Worm (Caenorhabditis elegans) whole organism, L2 larva: ENCODE data around the gene C36E6.8.

Experiments used
- C34F6.9 ChIP-seq: fragments of 150-350 bp; optimal IDR thresholded peaks from 2 replicates; lab custom pipeline; 2014; ENCODE audit warnings: missing biosample characterization, missing genetic modification characterization
- F13H6.1 ChIP-seq: sonication (generic microtip); optimal IDR thresholded peaks from 2 replicates; lab custom pipeline; 2016; ENCODE audit warnings: missing genetic modification characterization, missing compliant biosample characterization
- R02D3.7 ChIP-seq: fragments of 150-350 bp; optimal IDR thresholded peaks from 2 replicates; lab custom pipeline; 2014; ENCODE audit warnings: missing biosample characterization, missing genetic modification characterization
- Y55F3AM.14 ChIP-seq: fragments of 200-800 bp; sonication (Bioruptor generic); optimal IDR thresholded peaks from 2 replicates; lab custom pipeline; 2018; ENCODE audit warnings: mild to moderate bottlenecking, missing genetic modification characterization, missing compliant biosample characterization
- ZK546.5 ChIP-seq: sonication (generic microtip); optimal IDR thresholded peaks from 2 replicates; lab custom pipeline; 2017; ENCODE audit warnings: missing biosample characterization, missing genetic modification characterization
- alr-1 ChIP-seq: fragments of 150-350 bp; optimal IDR thresholded peaks from 2 replicates; lab custom pipeline; 2014; ENCODE audit warnings: missing biosample characterization, missing genetic modification characterization
- aly-2 ChIP-seq: fragments of 150-350 bp; optimal IDR thresholded peaks from 2 replicates; lab custom pipeline; 2014; ENCODE audit warnings: missing biosample characterization, missing genetic modification characterization
- ama-1 ChIP-seq: fragments of 150-350 bp; optimal IDR thresholded peaks from 2 replicates; lab custom pipeline; 2018; ENCODE audit warnings: inconsistent platforms
- blmp-1 ChIP-seq: sonication (generic microtip); optimal IDR thresholded peaks from 2 replicates; lab custom pipeline; 2017; ENCODE audit warnings: missing genetic modification characterization, mild to moderate bottlenecking, missing compliant biosample characterization, antibody characterized with exemption, moderate library complexity; ENCODE audit not compliant: insufficient read depth
- ceh-16 ChIP-seq: fragments of 150-350 bp; optimal IDR thresholded peaks from 2 replicates; lab custom pipeline; 2014; ENCODE audit warnings: missing biosample characterization, missing genetic modification characterization
- ceh-82 ChIP-seq: fragments of 150-350 bp; optimal IDR thresholded peaks from 2 replicates; lab custom pipeline; 2014; ENCODE audit warnings: missing biosample characterization, missing genetic modification characterization
- crh-2 ChIP-seq: sonication (generic microtip); optimal IDR thresholded peaks from 2 replicates; lab custom pipeline; 2017; ENCODE audit warnings: missing biosample characterization, missing genetic modification characterization
- dmd-4 ChIP-seq: sonication (generic microtip); optimal IDR thresholded peaks from 2 replicates; lab custom pipeline; 2017; ENCODE audit warnings: missing biosample characterization, missing genetic modification characterization
- elt-1 ChIP-seq: fragments of 150-350 bp; optimal IDR thresholded peaks from 2 replicates; lab custom pipeline; 2014; ENCODE audit warnings: missing biosample characterization, missing genetic modification characterization
- fos-1 ChIP-seq: fragments of 150-350 bp; optimal IDR thresholded peaks from 2 replicates; lab custom pipeline; 2014; ENCODE audit warnings: missing biosample characterization, missing genetic modification characterization
- gmeb-1 ChIP-seq: fragments of 150-350 bp; optimal IDR thresholded peaks from 2 replicates; lab custom pipeline; 2014; ENCODE audit warnings: missing biosample characterization, missing genetic modification characterization
- lin-13 ChIP-seq: fragments of 150-350 bp; optimal IDR thresholded peaks from 2 replicates; lab custom pipeline; 2014; ENCODE audit warnings: missing biosample characterization, missing genetic modification reagents, missing genetic modification characterization
- lsy-2 ChIP-seq, 2 experiments: fragments of 150-350 bp in 1 of 2; sonication (generic microtip) in 1 of 2; optimal IDR thresholded peaks; 2 replicates each; lab custom pipeline; 2014 to 2017; ENCODE audit warnings: missing biosample characterization in 2 of 2, missing genetic modification characterization in 2 of 2
- mbf-1 ChIP-seq: sonication (generic microtip); optimal IDR thresholded peaks from 2 replicates; lab custom pipeline; 2017; ENCODE audit warnings: missing biosample characterization, missing genetic modification characterization
- nhr-10 ChIP-seq: sonication (generic microtip); optimal IDR thresholded peaks from 2 replicates; lab custom pipeline; 2017; ENCODE audit warnings: missing biosample characterization, missing genetic modification characterization
- nhr-12 ChIP-seq: fragments of 150-350 bp; optimal IDR thresholded peaks from 2 replicates; lab custom pipeline; 2014; ENCODE audit warnings: missing biosample characterization, missing genetic modification characterization
- nhr-129 ChIP-seq: fragments of 150-350 bp; optimal IDR thresholded peaks from 2 replicates; lab custom pipeline; 2014; ENCODE audit warnings: missing biosample characterization, missing genetic modification characterization
- nhr-21 ChIP-seq: fragments of 150-350 bp; optimal IDR thresholded peaks from 2 replicates; lab custom pipeline; 2014; ENCODE audit warnings: missing biosample characterization, missing genetic modification characterization
- nhr-23 ChIP-seq: fragments of 150-350 bp; optimal IDR thresholded peaks from 2 replicates; lab custom pipeline; 2014; ENCODE audit warnings: missing biosample characterization, missing genetic modification reagents, missing genetic modification characterization
- nhr-237 ChIP-seq: fragments of 150-350 bp; optimal IDR thresholded peaks from 2 replicates; lab custom pipeline; 2014; ENCODE audit warnings: missing biosample characterization, missing genetic modification characterization
- nhr-25 ChIP-seq: fragments of 150-350 bp; sonication (generic microtip); optimal IDR thresholded peaks from 3 replicates; lab custom pipeline; 2014; ENCODE audit warnings: missing biosample characterization, missing genetic modification characterization
- nhr-6 ChIP-seq: fragments of 150-350 bp; optimal IDR thresholded peaks from 2 replicates; lab custom pipeline; 2014; ENCODE audit warnings: missing biosample characterization, missing genetic modification characterization
- peb-1 ChIP-seq: fragments of 150-350 bp; optimal IDR thresholded peaks from 2 replicates; lab custom pipeline; 2014; ENCODE audit warnings: missing biosample characterization, missing genetic modification characterization
- sma-3 ChIP-seq: sonication (generic microtip); optimal IDR thresholded peaks from 2 replicates; lab custom pipeline; 2016; ENCODE audit warnings: missing genetic modification reagents, missing genetic modification characterization, missing compliant biosample characterization
- sma-9 ChIP-seq, 2 experiments: fragments of 150-350 bp in 1 of 2; sonication (generic microtip) in 1 of 2; optimal IDR thresholded peaks; 2 replicates each; lab custom pipeline; 2014 to 2016; ENCODE audit warnings: missing genetic modification characterization in 2 of 2, mild to moderate bottlenecking in 1 of 2, missing biosample characterization in 1 of 2, missing compliant biosample characterization in 1 of 2, missing genetic modification reagents in 1 of 2, moderate library complexity in 1 of 2
- snpc-4 ChIP-seq: fragments of 150-350 bp; optimal IDR thresholded peaks from 2 replicates; lab custom pipeline; 2014; ENCODE audit warnings: missing biosample characterization, missing genetic modification characterization
- unc-39 ChIP-seq: fragments of 150-350 bp; optimal IDR thresholded peaks from 2 replicates; lab custom pipeline; 2014; ENCODE audit warnings: missing biosample characterization, missing genetic modification characterization
- unc-55 ChIP-seq: fragments of 150-350 bp; sonication (generic microtip); optimal IDR thresholded peaks from 3 replicates; lab custom pipeline; 2014; ENCODE audit warnings: missing biosample characterization, missing genetic modification reagents, missing genetic modification characterization
- unc-62 ChIP-seq: fragments of 150-350 bp; optimal IDR thresholded peaks from 2 replicates; lab custom pipeline; 2014; ENCODE audit warnings: missing biosample characterization, missing genetic modification reagents, missing genetic modification characterization
- ztf-1 ChIP-seq: fragments of 200-800 bp; sonication (Bioruptor generic); conservative IDR thresholded peaks from 2 replicates; pipeline ENCODE4 v1.3.6; 2022; ENCODE audit warnings: missing genetic modification characterization, missing compliant biosample characterization
- ztf-11 ChIP-seq: sonication (generic microtip); optimal IDR thresholded peaks from 2 replicates; lab custom pipeline; 2017; ENCODE audit warnings: missing biosample characterization, missing genetic modification characterization
- ztf-4 ChIP-seq: fragments of 150-350 bp; optimal IDR thresholded peaks from 2 replicates; lab custom pipeline; 2014; ENCODE audit warnings: missing biosample characterization, missing genetic modification characterization

Gene C36E6.8

DNA sequence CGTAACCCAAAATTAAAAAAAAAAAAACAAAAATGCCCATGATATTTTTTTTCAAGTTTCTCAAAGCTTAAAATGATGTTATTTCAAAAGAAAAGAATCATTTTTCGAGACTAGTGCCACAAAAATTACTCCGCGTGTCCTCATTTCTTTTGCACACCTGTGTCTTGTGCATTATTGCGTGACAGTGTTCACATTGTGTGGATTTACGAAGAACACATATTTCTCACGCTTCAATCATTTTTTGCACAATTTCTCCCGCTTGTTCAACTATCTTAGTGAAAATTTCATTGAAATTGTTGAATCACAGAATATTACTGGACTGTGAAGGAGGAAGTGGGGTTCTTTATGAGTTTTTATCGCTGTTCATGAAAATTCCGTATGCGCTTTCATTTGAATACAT lies 29.6 kb upstream of the C36E6.8 start:
- TF ChIP-seq nhr-10 (tag; lab: Kevin White, UChicago): no peak
- TF ChIP-seq R02D3.7 (tag; lab: Kevin White, UChicago): peak; percentile 63
- no peak for TF ChIP-seq nhr-237 (tag; lab: Kevin White, UChicago)

ce11 chrX:17412642-17413041 lies 25.8 kb upstream of the C36E6.8 start:
- TF ChIP-seq ceh-16 (tag; lab: Kevin White, UChicago): no peak

DNA sequence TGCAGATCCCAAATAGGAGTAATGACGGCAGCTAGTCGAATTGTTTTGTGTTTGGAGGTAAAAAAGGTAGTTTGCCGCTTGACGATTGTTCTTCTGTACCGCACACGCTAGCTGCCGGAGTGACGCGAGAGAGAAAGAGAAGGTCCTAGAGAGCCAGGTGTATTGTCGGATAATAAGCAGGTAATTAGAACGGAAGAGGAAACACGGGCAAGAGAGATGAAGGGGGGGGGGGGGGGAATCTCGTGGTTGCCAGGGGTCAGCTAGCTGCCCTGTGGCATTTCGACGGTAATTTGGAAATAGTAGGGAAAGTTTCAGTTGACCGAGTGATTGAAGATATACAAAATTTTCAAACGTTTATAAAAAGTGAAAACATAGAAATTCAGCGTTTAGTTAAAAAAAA lies 24.6 kb upstream of the C36E6.8 start, which contains the start of gene crb-1:
crb-1 (minus strand) TSS at position 147 of the 400 bp plus-strand sequence.
- TF ChIP-seq nhr-12 (tag; lab: Kevin White, UChicago): no peak
- no peak for TF ChIP-seq C34F6.9 (tag; lab: Kevin White, UChicago)
- TF ChIP-seq unc-55 (GFP tag; lab: Kevin White, UChicago): no peak
- no peak for TF ChIP-seq nhr-6 (tag; lab: Kevin White, UChicago)
- no peak for TF ChIP-seq ZK546.5 (tag; lab: Kevin White, UChicago)

DNA sequence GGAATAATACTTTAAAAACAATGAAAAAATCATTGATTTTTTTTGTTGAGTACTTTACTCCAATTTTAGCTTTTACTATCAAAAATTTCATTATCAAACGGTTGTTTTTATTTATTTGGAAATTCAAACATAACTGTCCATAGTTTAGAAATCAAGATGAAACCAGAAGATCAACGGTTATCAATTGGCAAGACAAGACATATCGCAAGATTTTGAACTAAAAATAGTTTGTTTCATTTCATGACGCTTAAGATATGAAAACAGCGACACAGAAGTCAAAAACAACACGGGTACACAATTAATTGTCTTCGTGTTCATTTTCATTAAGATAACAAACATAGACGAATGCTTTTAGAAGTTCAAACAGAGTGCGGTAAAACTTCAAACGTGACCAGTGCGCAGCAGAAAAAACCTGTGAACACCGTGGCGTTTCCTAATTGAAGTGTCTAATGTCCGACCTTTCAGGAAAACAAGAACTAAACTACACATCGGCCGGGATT lies 20.9 kb upstream of the C36E6.8 start:
- peak; percentile 64 for TF ChIP-seq sma-9 (GFP tag; optimal IDR thresholded peaks at IDR 0.05; lab: Kevin White, UChicago)
- TF ChIP-seq sma-9 (tag; optimal IDR thresholded peaks at IDR 0.05; lab: Kevin White, UChicago): no peak
- TF ChIP-seq sma-3 (GFP tag; lab: Kevin White, UChicago): no peak
- TF ChIP-seq nhr-21 (tag; lab: Kevin White, UChicago): peak; percentile 56

DNA sequence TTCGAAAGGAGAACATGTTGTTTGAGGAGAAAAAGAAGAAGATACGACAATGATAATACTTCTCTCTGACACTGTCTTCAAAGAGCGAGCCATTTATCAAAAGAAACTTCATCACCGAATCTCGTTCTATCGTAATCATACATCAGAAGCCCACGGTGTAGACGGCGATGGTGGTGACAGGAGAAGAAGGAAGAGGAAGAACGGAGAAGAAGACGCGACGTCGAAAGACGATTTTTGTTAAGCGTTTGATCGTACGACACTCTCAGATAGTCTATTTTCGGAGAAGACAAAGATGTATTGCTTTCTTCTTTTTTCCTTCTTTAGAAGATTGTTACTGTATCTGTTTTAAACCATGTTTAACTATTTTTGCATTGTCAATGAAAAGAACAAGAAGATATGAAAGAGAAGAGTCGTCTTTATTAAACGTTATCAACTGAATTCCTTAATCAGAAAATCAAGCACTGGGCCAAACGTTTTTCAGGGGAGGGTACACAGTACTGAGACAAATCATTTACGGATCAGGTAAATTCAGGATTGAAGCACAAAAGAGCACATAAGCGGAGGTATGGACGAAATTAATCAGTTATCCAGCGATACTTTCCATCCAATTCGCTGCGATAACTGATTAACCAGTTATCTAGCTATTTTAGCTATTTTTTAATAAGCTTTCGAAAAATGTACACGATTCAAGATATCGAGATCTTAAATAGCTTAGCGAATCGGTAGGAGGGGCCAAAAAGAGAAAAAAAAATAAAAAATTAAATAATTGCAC lies 18.5 kb upstream of the C36E6.8 start:
- TF ChIP-seq snpc-4 (tag; lab: Kevin White, UChicago) (peak; percentile 9), nhr-21 (tag; lab: Kevin White, UChicago) (peak; percentile 95), Y55F3AM.14 (GFP tag; lab: Kevin White, UChicago) (peak; percentile 68), mbf-1 (tag; lab: Kevin White, UChicago) (no peak), F13H6.1 (tag; lab: Kevin White, UChicago) (no peak), elt-1 (tag; lab: Kevin White, UChicago) (no peak), unc-62 (no peak), nhr-129 (tag; lab: Kevin White, UChicago) (peak; percentile 39), ama-1 (lab: Kevin White, UChicago) (peak; percentile 97), lin-13 (GFP tag; lab: Kevin White, UChicago) (no peak), nhr-10 (tag; lab: Kevin White, UChicago) (no peak), fos-1 (no peak), R02D3.7 (tag; lab: Kevin White, UChicago) (no peak), ztf-1 (GFP tag; lab: Robert Waterston, UW) (no peak), ztf-11 (tag; lab: Kevin White, UChicago) (no peak), aly-2 (tag; lab: Kevin White, UChicago) (no peak), ceh-82 (tag; lab: Kevin White, UChicago) (peak; percentile 25), alr-1 (tag; lab: Kevin White, UChicago) (no peak), nhr-6 (tag; lab: Kevin White, UChicago) (peak; percentile 13), gmeb-1 (tag; lab: Kevin White, UChicago) (peak; percentile 37), C34F6.9 (tag; lab: Kevin White, UChicago) (no peak), sma-3 (GFP tag; lab: Kevin White, UChicago) (peak; percentile 84), nhr-23 (tag; lab: Kevin White, UChicago) (no peak), lsy-2 (tag; optimal IDR thresholded peaks at IDR 0.05; lab: Kevin White, UChicago) (peak in 1 of 2 experiments; percentile 22), peb-1 (tag; lab: Kevin White, UChicago) (no peak), sma-9 (GFP tag; optimal IDR thresholded peaks at IDR 0.05; lab: Kevin White, UChicago) (peak; percentile 69), sma-9 (tag; optimal IDR thresholded peaks at IDR 0.05; lab: Kevin White, UChicago) (no peak), ZK546.5 (tag; lab: Kevin White, UChicago) (no peak), nhr-25 (tag; lab: Kevin White, UChicago) (peak; percentile 64), blmp-1 (tag; lab: Kevin White, UChicago) (peak; percentile 44), ztf-4 (tag; lab: Kevin White, UChicago) (peak; percentile 98), dmd-4 (tag; lab: Kevin White, UChicago) (no peak), unc-39 (tag; lab: Kevin White, UChicago) (no peak), crh-2 (tag; lab: Kevin White, UChicago) (peak; percentile 60)
- TF ChIP-seq, all 48 proteins: peak for 15
